Fruit fly (Drosophila melanogaster) whole organism, embryonic: Measurements from ENCODE around the gene CG45076.

Source experiments
- CG10654 ChIP-seq: fragments of 200-800 bp; sonication (Bioruptor generic); optimal IDR thresholded peaks from 2 replicates; lab custom pipeline; 2016; ENCODE audit warnings: missing biosample characterization, missing genetic modification characterization
- CG11504 ChIP-seq: fragments of 200-800 bp; sonication (Bioruptor generic); optimal IDR thresholded peaks from 3 replicates; lab custom pipeline; 2019; ENCODE audit warnings: missing biosample characterization, mild to moderate bottlenecking, missing genetic modification characterization, moderate library complexity
- CG11696 ChIP-seq: fragments of 200-800 bp; sonication (Bioruptor generic); IDR thresholded peaks from 2 replicates; pipeline ENCODE4 v1.3.6; 2022; ENCODE audit warnings: missing biosample characterization, missing genetic modification characterization
- CG11723 ChIP-seq: fragments of 200-800 bp; sonication (Bioruptor generic); optimal IDR thresholded peaks from 2 replicates; lab custom pipeline; 2017; ENCODE audit warnings: missing biosample characterization, mild to moderate bottlenecking, missing genetic modification characterization
- CG13123 ChIP-seq: fragments of 200-800 bp; sonication (Bioruptor generic); optimal IDR thresholded peaks from 2 replicates; lab custom pipeline; 2016; ENCODE audit warnings: missing biosample characterization, missing genetic modification characterization
- CG14667 ChIP-seq: fragments of 200-800 bp; sonication (Bioruptor generic); IDR thresholded peaks from 2 replicates; pipeline ENCODE4 v1.3.6; 2022; ENCODE audit warnings: missing biosample characterization, missing genetic modification characterization
- CG2199 ChIP-seq: fragments of 200-800 bp; sonication (Bioruptor generic); IDR thresholded peaks from 3 replicates; pipeline ENCODE4 v1.3.6; 2022; ENCODE audit warnings: missing biosample characterization, missing genetic modification characterization
- CG30020 ChIP-seq: fragments of 200-800 bp; optimal IDR thresholded peaks from 2 replicates; lab custom pipeline; 2019; ENCODE audit warnings: missing biosample characterization, mild to moderate bottlenecking, missing genetic modification characterization, moderate library complexity
- CG30403 ChIP-seq: fragments of 200-800 bp; sonication (Bioruptor generic); optimal IDR thresholded peaks from 3 replicates; lab custom pipeline; 2016; ENCODE audit warnings: missing biosample characterization, missing genetic modification characterization
- CG3995 ChIP-seq: fragments of 200-800 bp; sonication (Bioruptor generic); optimal IDR thresholded peaks from 3 replicates; lab custom pipeline; 2016; ENCODE audit warnings: missing biosample characterization, missing genetic modification characterization
- CG42726 ChIP-seq: fragments of 200-800 bp; sonication (Bioruptor generic); IDR thresholded peaks from 2 replicates; pipeline ENCODE4 v1.3.6; 2022; ENCODE audit warnings: missing biosample characterization, missing genetic modification characterization; ENCODE audit not compliant: partially characterized antibody
- CG4617 ChIP-seq: fragments of 200-800 bp; sonication (Bioruptor generic); optimal IDR thresholded peaks from 3 replicates; lab custom pipeline; 2016; ENCODE audit warnings: missing biosample characterization, missing genetic modification characterization, borderline replicate concordance
- CG5245 ChIP-seq: fragments of 200-800 bp; sonication (Bioruptor generic); optimal IDR thresholded peaks from 3 replicates; lab custom pipeline; 2016; ENCODE audit warnings: missing biosample characterization, missing genetic modification characterization
- CG6654 ChIP-seq: fragments of 200-800 bp; sonication (Bioruptor generic); optimal IDR thresholded peaks from 2 replicates; lab custom pipeline; 2017; ENCODE audit warnings: missing biosample characterization, mild to moderate bottlenecking, missing genetic modification characterization
- CG6683 ChIP-seq: fragments of 200-800 bp; sonication (Bioruptor generic); optimal IDR thresholded peaks from 2 replicates; lab custom pipeline; 2017; ENCODE audit warnings: missing biosample characterization, mild to moderate bottlenecking, missing genetic modification characterization, missing genetic modification reagents
- CG6765 ChIP-seq: fragments of 200-800 bp; sonication (Bioruptor generic); optimal IDR thresholded peaks from 3 replicates; lab custom pipeline; 2017; ENCODE audit warnings: missing biosample characterization, mild to moderate bottlenecking, missing genetic modification characterization
- CkIIα-i1 ChIP-seq: fragments of 200-800 bp; sonication (Bioruptor generic); IDR thresholded peaks from 2 replicates; pipeline ENCODE4 v1.3.6; 2022; ENCODE audit warnings: missing biosample characterization, missing genetic modification characterization
- D ChIP-seq, 2 experiments: fragments of 200-800 bp in 1 of 2; fragments of >200 bp in 1 of 2; sonication (Bioruptor generic) in 1 of 2; optimal IDR thresholded peaks; 2 replicates in 1 of 2; 3 replicates in 1 of 2; lab custom pipeline; 2017; ENCODE audit warnings: mild to moderate bottlenecking in 1 of 2, missing biosample characterization in 1 of 2, missing genetic modification characterization in 1 of 2, missing genetic modification reagents in 1 of 2
- GATAe ChIP-seq: fragments of 200-800 bp; sonication (Bioruptor generic); conservative IDR thresholded peaks from 2 replicates; pipeline ENCODE4 v1.3.6; 2022; ENCODE audit warnings: missing biosample characterization, missing genetic modification characterization
- H2.0 ChIP-seq: fragments of 200-800 bp; sonication (Bioruptor generic); IDR thresholded peaks from 2 replicates; pipeline ENCODE4 v1.3.6; 2022; ENCODE audit warnings: missing biosample characterization, missing genetic modification characterization
- HLH4C ChIP-seq: fragments of 200-800 bp; sonication (Bioruptor generic); IDR thresholded peaks from 3 replicates; pipeline ENCODE4 v1.3.6; 2022; ENCODE audit warnings: missing biosample characterization, missing genetic modification characterization; ENCODE audit not compliant: partially characterized antibody
- Hand ChIP-seq: fragments of 200-800 bp; sonication (Bioruptor generic); optimal IDR thresholded peaks from 2 replicates; lab custom pipeline; 2017; ENCODE audit warnings: mild to moderate bottlenecking, missing biosample characterization, missing genetic modification reagents, missing genetic modification characterization
- Hmr ChIP-seq: fragments of 200-800 bp; sonication (Bioruptor generic); optimal IDR thresholded peaks from 3 replicates; lab custom pipeline; 2017; ENCODE audit warnings: mild to moderate bottlenecking, missing biosample characterization, missing genetic modification reagents, missing genetic modification characterization
- Jarid2 ChIP-seq: fragments of 200-800 bp; sonication (Bioruptor generic); optimal IDR thresholded peaks from 3 replicates; lab custom pipeline; 2017; ENCODE audit warnings: mild to moderate bottlenecking, missing biosample characterization, missing genetic modification reagents, missing genetic modification characterization
- Lpt ChIP-seq: fragments of >200 bp; optimal IDR thresholded peaks from 2 replicates; lab custom pipeline; 2018; ENCODE audit warnings: missing biosample characterization, missing genetic modification characterization
- Nf-YA ChIP-seq: fragments of 200-800 bp; sonication (Bioruptor generic); IDR thresholded peaks from 2 replicates; pipeline ENCODE4 v1.3.6; 2022; ENCODE audit warnings: missing biosample characterization, missing genetic modification characterization
- Optix ChIP-seq: fragments of 200-800 bp; sonication (Bioruptor generic); IDR thresholded peaks from 3 replicates; pipeline ENCODE4 v1.3.6; 2022; ENCODE audit warnings: missing biosample characterization, missing genetic modification characterization
- Sry-β ChIP-seq: fragments of 200-800 bp; sonication (Bioruptor generic); optimal IDR thresholded peaks from 2 replicates; lab custom pipeline; 2018; ENCODE audit warnings: missing biosample characterization, mild to moderate bottlenecking, missing genetic modification characterization, moderate library complexity
- TFAM ChIP-seq: fragments of 200-800 bp; sonication (Bioruptor generic); optimal IDR thresholded peaks from 2 replicates; lab custom pipeline; 2017; ENCODE audit warnings: missing biosample characterization, missing genetic modification characterization, inconsistent platforms
- Taf1 ChIP-seq: fragments of 200-800 bp; sonication (Bioruptor generic); IDR thresholded peaks from 2 replicates; pipeline ENCODE4 v1.3.6; 2022; ENCODE audit warnings: missing biosample characterization, missing genetic modification characterization
- ab ChIP-seq: fragments of 200-800 bp; sonication (Bioruptor generic); optimal IDR thresholded peaks from 2 replicates; lab custom pipeline; 2016; ENCODE audit warnings: missing biosample characterization, missing genetic modification characterization
- ash1 ChIP-seq: fragments of 200-800 bp; sonication (Bioruptor generic); optimal IDR thresholded peaks from 2 replicates; lab custom pipeline; 2018; ENCODE audit warnings: missing biosample characterization, mild to moderate bottlenecking, missing genetic modification characterization
- bab2 ChIP-seq: fragments of 200-800 bp; sonication (Bioruptor generic); optimal IDR thresholded peaks from 2 replicates; lab custom pipeline; 2016; ENCODE audit warnings: missing biosample characterization, missing genetic modification characterization
- btn ChIP-seq: fragments of 200-800 bp; sonication (Bioruptor generic); optimal IDR thresholded peaks from 2 replicates; lab custom pipeline; 2016; ENCODE audit warnings: missing biosample characterization, missing genetic modification characterization
- chn ChIP-seq: fragments of 200-800 bp; sonication (Bioruptor generic); optimal IDR thresholded peaks from 2 replicates; lab custom pipeline; 2016; ENCODE audit warnings: missing biosample characterization, missing genetic modification characterization
- cwo ChIP-seq: fragments of 200-800 bp; sonication (Bioruptor generic); optimal IDR thresholded peaks from 3 replicates; lab custom pipeline; 2017; ENCODE audit warnings: missing biosample characterization, missing genetic modification characterization, mild to moderate bottlenecking, moderate library complexity, missing genetic modification reagents
- dpn ChIP-seq, 2 experiments: fragments of 200-800 bp; sonication (Bioruptor generic); optimal IDR thresholded peaks; 3 replicates each; lab custom pipeline; 2016; ENCODE audit warnings: missing biosample characterization in 2 of 2, missing genetic modification characterization in 2 of 2
- ems ChIP-seq: fragments of 200-800 bp; sonication (Bioruptor generic); optimal IDR thresholded peaks from 3 replicates; lab custom pipeline; 2016; ENCODE audit warnings: missing biosample characterization, missing genetic modification characterization
- esg ChIP-seq: fragments of 200-800 bp; sonication (Bioruptor generic); conservative IDR thresholded peaks from 2 replicates; pipeline ENCODE4 v1.3.6; 2022; ENCODE audit warnings: missing biosample characterization, missing genetic modification characterization
- eyg ChIP-seq: fragments of 200-800 bp; sonication (Bioruptor generic); optimal IDR thresholded peaks from 3 replicates; lab custom pipeline; 2016; ENCODE audit warnings: missing biosample characterization, missing genetic modification characterization
- ken ChIP-seq: fragments of 200-800 bp; sonication (Bioruptor generic); IDR thresholded peaks from 3 replicates; pipeline ENCODE4 v1.3.6; 2022; ENCODE audit warnings: missing biosample characterization, missing genetic modification characterization
- lola ChIP-seq, 3 experiments: fragments of >200 bp in 2 of 3; fragments of 200-800 bp in 1 of 3; sonication (Bioruptor generic) in 1 of 3; optimal IDR thresholded peaks; 2 replicates each; lab custom pipeline; 2017 to 2019; ENCODE audit warnings: missing biosample characterization in 3 of 3, missing genetic modification characterization in 3 of 3, mild to moderate bottlenecking in 1 of 3, moderate library complexity in 1 of 3
- pum ChIP-seq: fragments of 200-800 bp; sonication (Bioruptor generic); optimal IDR thresholded peaks from 2 replicates; lab custom pipeline; 2016; ENCODE audit warnings: missing biosample characterization, missing genetic modification characterization
- ranshi ChIP-seq: fragments of 200-800 bp; sonication (Bioruptor generic); IDR thresholded peaks from 2 replicates; pipeline ENCODE4 v1.3.6; 2022; ENCODE audit warnings: missing biosample characterization, missing genetic modification characterization
- so ChIP-seq: fragments of 200-800 bp; sonication (Bioruptor generic); IDR thresholded peaks from 3 replicates; pipeline ENCODE4 v1.3.6; 2022; ENCODE audit warnings: missing biosample characterization, missing genetic modification characterization
- sob ChIP-seq: fragments of 200-800 bp; sonication (Bioruptor generic); IDR thresholded peaks from 2 replicates; pipeline ENCODE4 v1.3.6; 2022; ENCODE audit warnings: missing biosample characterization, missing genetic modification characterization
- tio ChIP-seq: fragments of 200-800 bp; sonication (Bioruptor generic); optimal IDR thresholded peaks from 2 replicates; lab custom pipeline; 2017; ENCODE audit warnings: missing biosample characterization, missing genetic modification characterization, inconsistent platforms
- unpg ChIP-seq: fragments of 200-800 bp; sonication (Bioruptor generic); optimal IDR thresholded peaks from 3 replicates; lab custom pipeline; 2018; ENCODE audit warnings: missing biosample characterization, mild to moderate bottlenecking, missing genetic modification characterization, moderate library complexity
- vvl ChIP-seq: fragments of 200-800 bp; sonication (Bioruptor generic); IDR thresholded peaks from 2 replicates; pipeline ENCODE4 v1.3.6; 2022; ENCODE audit warnings: missing biosample characterization, missing genetic modification characterization
- zen2 ChIP-seq: fragments of 200-800 bp; sonication (Bioruptor generic); IDR thresholded peaks from 3 replicates; pipeline ENCODE4 v1.3.6; 2022; ENCODE audit warnings: missing biosample characterization, missing genetic modification characterization; ENCODE audit not compliant: partially characterized antibody

CG45076 gene

dm6 chr3R:10788186-10788585, 11.0 kb upstream of the CG45076 start, which contains the start of the genes Art1 and Mcm5 (continued):
- TF ChIP-seq ems (GFP tag; lab: Kevin White, UChicago) (peak; percentile 6), lola (GFP tag; optimal IDR thresholded peaks at IDR 0.05; lab: Kevin White, UChicago) (peak in 1 of 3 experiments; percentile 42), CkIIα-i1 (GFP tag; lab: Robert Waterston, UW) (no peak), ranshi (GFP tag; lab: Robert Waterston, UW) (no peak), H2.0 (GFP tag; lab: Robert Waterston, UW) (no peak), CG30403 (GFP tag; lab: Kevin White, UChicago) (peak; percentile 67), sob (GFP tag; lab: Robert Waterston, UW) (peak; percentile 70), Hmr (GFP tag; lab: Kevin White, UChicago) (no peak), CG6765 (GFP tag; lab: Kevin White, UChicago) (no peak), TFAM (GFP tag; lab: Kevin White, UChicago) (no peak), CG14667 (GFP tag; lab: Robert Waterston, UW) (no peak), esg (no peak), dpn (GFP tag; optimal IDR thresholded peaks at IDR 0.05; lab: Kevin White, UChicago) (peak; percentile 56 to 61), CG3995 (GFP tag; lab: Kevin White, UChicago) (peak; percentile 84), tio (GFP tag; lab: Kevin White, UChicago) (no peak), ken (0 out of 3 replicates have a peak, but pooled peaks have one; percentile 51), CG10654 (GFP tag; lab: Kevin White, UChicago) (peak; percentile 23), CG6654 (GFP tag; lab: Kevin White, UChicago) (no peak), zen2 (GFP tag; lab: Robert Waterston, UW) (peak; percentile 75; the same call in 2 of the 3 replicates), CG13123 (peak; percentile 12), Nf-YA (GFP tag; lab: Robert Waterston, UW) (no peak), CG11696 (GFP tag; lab: Robert Waterston, UW) (no peak), CG30020 (tag; lab: Kevin White, UChicago) (peak; percentile 61), CG11504 (no peak), CG5245 (GFP tag; lab: Kevin White, UChicago) (no peak), pum (GFP tag; lab: Kevin White, UChicago) (peak; percentile 17), cwo (GFP tag; lab: Kevin White, UChicago) (no peak), CG6683 (GFP tag; lab: Kevin White, UChicago) (no peak), HLH4C (GFP tag; lab: Robert Waterston, UW) (peak; percentile 89), Hand (no peak), CG4617 (GFP tag; lab: Kevin White, UChicago) (peak; percentile 62), bab2 (GFP tag; lab: Kevin White, UChicago) (peak; percentile 19), CG42726 (peak; percentile 44; the same call in 1 of the 2 replicates), so (GFP tag; lab: Robert Waterston, UW) (no peak), GATAe (no peak), vvl (GFP tag; lab: Robert Waterston, UW) (no peak)

dm6 chr3R:10784058-10784499, 6.9 kb upstream of the CG45076 start, which contains the start of the genes mRpL37 and Rbp1:
TSS of gene mRpL37 (minus strand) at chr3R:10784092.
TSS of gene Rbp1 (plus strand) at chr3R:10784383.
- TF ChIP-seq Optix (GFP tag; lab: Robert Waterston, UW) (no peak), btn (GFP tag; lab: Kevin White, UChicago) (no peak), cwo (GFP tag; lab: Kevin White, UChicago) (peak; percentile 19), chn (GFP tag; lab: Kevin White, UChicago) (peak; percentile 59), HLH4C (GFP tag; lab: Robert Waterston, UW) (peak; percentile 90), CG42726 (no peak), Taf1 (GFP tag; lab: Robert Waterston, UW) (peak; percentile 63; the same call in 1 of the 2 replicates), CG6683 (GFP tag; lab: Kevin White, UChicago) (no peak), CG2199 (GFP tag; lab: Robert Waterston, UW) (no peak), ab (no peak), Jarid2 (GFP tag; lab: Kevin White, UChicago) (no peak), eyg (GFP tag; lab: Kevin White, UChicago) (no peak), Lpt (GFP tag; lab: Kevin White, UChicago) (no peak), unpg (GFP tag; lab: Kevin White, UChicago) (peak; percentile 69), D (optimal IDR thresholded peaks at IDR 0.05; lab: Kevin White, UChicago) (no peak), D (GFP tag; optimal IDR thresholded peaks at IDR 0.05; lab: Kevin White, UChicago) (peak; percentile 62), Sry-β (GFP tag; lab: Kevin White, UChicago) (peak; percentile 72), ash1 (GFP tag; lab: Kevin White, UChicago) (no peak), CG11723 (GFP tag; lab: Kevin White, UChicago) (peak; percentile 19)
